Worm (Caenorhabditis elegans) whole organism, young adult: ENCODE data around the gene C30G12.6.

Source experiments
- B0336.3 ChIP-seq: fragments of 200-800 bp; sonication (Bioruptor generic); IDR thresholded peaks from 2 replicates; pipeline ENCODE4 v1.3.6; 2022; ENCODE audit warnings: missing genetic modification characterization, missing compliant biosample characterization
- D2030.7 ChIP-seq: fragments of 200-800 bp; sonication (Bioruptor generic); IDR thresholded peaks from 2 replicates; pipeline ENCODE4 v1.3.6; 2022; ENCODE audit warnings: missing genetic modification reagents, missing genetic modification characterization, missing compliant biosample characterization
- F23B12.7 ChIP-seq: sonication (generic microtip); optimal IDR thresholded peaks from 2 replicates; lab custom pipeline; 2017; ENCODE audit warnings: missing genetic modification characterization, mild to moderate bottlenecking, missing compliant biosample characterization, antibody characterized with exemption, moderate library complexity; ENCODE audit not compliant: insufficient read depth
- F33H1.4 ChIP-seq: fragments of 200-800 bp; sonication (Bioruptor generic); IDR thresholded peaks from 2 replicates; pipeline ENCODE4 v1.3.6; 2022; ENCODE audit warnings: missing genetic modification reagents, missing genetic modification characterization, missing compliant biosample characterization
- F37B4.10 ChIP-seq: fragments of 200-800 bp; sonication (Bioruptor generic); IDR thresholded peaks from 2 replicates; pipeline ENCODE4 v1.3.6; 2022; ENCODE audit warnings: missing genetic modification characterization, missing compliant biosample characterization
- K12H6.12 ChIP-seq: fragments of 200-800 bp; sonication (Bioruptor generic); optimal IDR thresholded peaks from 2 replicates; lab custom pipeline; 2018; ENCODE audit warnings: mild to moderate bottlenecking, missing genetic modification characterization, missing compliant biosample characterization
- Y53G8AR.9 ChIP-seq: fragments of 200-800 bp; sonication (Bioruptor generic); conservative IDR thresholded peaks from 2 replicates; pipeline ENCODE4 v1.3.6; 2022; ENCODE audit warnings: missing genetic modification reagents, missing genetic modification characterization, missing compliant biosample characterization
- Y67H2A.10 ChIP-seq: fragments of 200-800 bp; sonication (Bioruptor generic); conservative IDR thresholded peaks from 2 replicates; pipeline ENCODE4 v1.3.6; 2022; ENCODE audit warnings: missing genetic modification reagents, missing genetic modification characterization, missing compliant biosample characterization
- ZK185.1 ChIP-seq: sonication (generic microtip); optimal IDR thresholded peaks from 2 replicates; lab custom pipeline; 2016; ENCODE audit warnings: mild to moderate bottlenecking, missing genetic modification characterization, missing compliant biosample characterization; ENCODE audit not compliant: poor library complexity, severe bottlenecking
- aptf-2 ChIP-seq: fragments of 200-800 bp; sonication (Bioruptor generic); conservative IDR thresholded peaks from 2 replicates; pipeline ENCODE4 v1.3.6; 2022; ENCODE audit warnings: missing genetic modification reagents, missing genetic modification characterization, missing compliant biosample characterization
- athp-1 ChIP-seq: sonication (generic microtip); optimal IDR thresholded peaks from 2 replicates; lab custom pipeline; 2017; ENCODE audit warnings: mild to moderate bottlenecking, missing genetic modification characterization, missing compliant biosample characterization
- attf-5 ChIP-seq: fragments of 200-800 bp; sonication (Bioruptor generic); optimal IDR thresholded peaks from 2 replicates; lab custom pipeline; 2018; ENCODE audit warnings: mild to moderate bottlenecking, missing genetic modification characterization, missing compliant biosample characterization
- bed-1 ChIP-seq: fragments of 200-800 bp; sonication (Bioruptor generic); IDR thresholded peaks from 2 replicates; pipeline ENCODE4 v1.3.6; 2022; ENCODE audit warnings: missing genetic modification reagents, missing genetic modification characterization, missing compliant biosample characterization
- bed-2 ChIP-seq: fragments of 200-800 bp; sonication (Bioruptor generic); IDR thresholded peaks from 2 replicates; pipeline ENCODE4 v1.3.6; 2022; ENCODE audit warnings: missing genetic modification reagents, missing genetic modification characterization, missing compliant biosample characterization
- ccch-3 ChIP-seq: fragments of 200-800 bp; sonication (Bioruptor generic); optimal IDR thresholded peaks from 2 replicates; lab custom pipeline; 2018; ENCODE audit warnings: mild to moderate bottlenecking, missing genetic modification characterization, missing compliant biosample characterization
- ceh-100 ChIP-seq: fragments of 200-800 bp; sonication (Bioruptor generic); IDR thresholded peaks from 2 replicates; pipeline ENCODE4 v1.3.6; 2022; ENCODE audit warnings: missing genetic modification reagents, missing genetic modification characterization, missing compliant biosample characterization
- ceh-40 ChIP-seq: fragments of 200-800 bp; sonication (Bioruptor generic); IDR thresholded peaks from 2 replicates; pipeline ENCODE4 v1.3.6; 2022; ENCODE audit warnings: missing genetic modification characterization, missing compliant biosample characterization
- chd-7 ChIP-seq: sonication (generic microtip); optimal IDR thresholded peaks from 2 replicates; lab custom pipeline; 2016; ENCODE audit warnings: mild to moderate bottlenecking, missing genetic modification characterization, moderate library complexity, missing compliant biosample characterization
- die-1 ChIP-seq: sonication (generic microtip); optimal IDR thresholded peaks from 2 replicates; lab custom pipeline; 2016; ENCODE audit warnings: missing genotype, mild to moderate bottlenecking, missing genetic modification characterization, missing compliant biosample characterization
- dox-1 ChIP-seq: fragments of 200-800 bp; sonication (Bioruptor generic); IDR thresholded peaks from 2 replicates; pipeline ENCODE4 v1.3.6; 2022; ENCODE audit warnings: missing genetic modification reagents, missing genetic modification characterization, missing compliant biosample characterization
- dpff-1 ChIP-seq: sonication (generic microtip); optimal IDR thresholded peaks from 2 replicates; lab custom pipeline; 2017; ENCODE audit warnings: mild to moderate bottlenecking, missing genetic modification characterization, missing compliant biosample characterization
- ets-4 ChIP-seq: fragments of 200-800 bp; sonication (Bioruptor generic); optimal IDR thresholded peaks from 2 replicates; lab custom pipeline; 2018; ENCODE audit warnings: mild to moderate bottlenecking, missing genetic modification characterization, missing compliant biosample characterization
- hmg-20 ChIP-seq: fragments of 200-800 bp; sonication (Bioruptor generic); IDR thresholded peaks from 2 replicates; pipeline ENCODE4 v1.3.6; 2022; ENCODE audit warnings: missing genetic modification reagents, missing genetic modification characterization, missing compliant biosample characterization
- hsf-1 ChIP-seq: fragments of 200-800 bp; sonication (Bioruptor generic); IDR thresholded peaks from 2 replicates; pipeline ENCODE4 v1.3.6; 2022; ENCODE audit warnings: missing genetic modification reagents, missing genetic modification characterization, missing compliant biosample characterization
- lag-1 ChIP-seq: fragments of 200-800 bp; sonication (Bioruptor generic); IDR thresholded peaks from 2 replicates; pipeline ENCODE4 v1.3.6; 2022; ENCODE audit warnings: missing genetic modification reagents, missing genetic modification characterization, missing compliant biosample characterization
- lin-35 ChIP-seq, 3 experiments: fragments of 150-350 bp in 2 of 3; sonication (generic microtip) in 1 of 3; optimal IDR thresholded peaks; 2 replicates each; lab custom pipeline; 2014 to 2018; ENCODE audit warnings: missing biosample characterization in 3 of 3, missing genetic modification characterization in 3 of 3, missing genetic modification reagents in 3 of 3
- lin-54 ChIP-seq: fragments of 200-800 bp; sonication (Bioruptor generic); optimal IDR thresholded peaks from 2 replicates; lab custom pipeline; 2018; ENCODE audit warnings: mild to moderate bottlenecking, missing genetic modification characterization, missing compliant biosample characterization
- madf-10 ChIP-seq: sonication (generic microtip); optimal IDR thresholded peaks from 2 replicates; lab custom pipeline; 2016; ENCODE audit warnings: mild to moderate bottlenecking, missing genetic modification characterization, missing compliant biosample characterization
- madf-3 ChIP-seq: fragments of 200-800 bp; sonication (Bioruptor generic); IDR thresholded peaks from 2 replicates; pipeline ENCODE4 v1.3.6; 2022; ENCODE audit warnings: missing genetic modification reagents, missing genetic modification characterization, missing compliant biosample characterization
- nfya-1 ChIP-seq: sonication (generic microtip); optimal IDR thresholded peaks from 2 replicates; lab custom pipeline; 2017; ENCODE audit warnings: antibody characterized with exemption, missing compliant biosample characterization, missing genetic modification characterization, borderline replicate concordance; ENCODE audit not compliant: insufficient read depth
- nfyb-1 ChIP-seq: fragments of 200-800 bp; sonication (Bioruptor generic); IDR thresholded peaks from 2 replicates; pipeline ENCODE4 v1.3.6; 2022; ENCODE audit warnings: missing genetic modification reagents, missing genetic modification characterization, missing compliant biosample characterization
- nhr-179 ChIP-seq: sonication (generic microtip); optimal IDR thresholded peaks from 2 replicates; lab custom pipeline; 2016; ENCODE audit warnings: mild to moderate bottlenecking, missing genetic modification characterization, missing compliant biosample characterization
- nhr-27 ChIP-seq: fragments of 200-800 bp; sonication (Bioruptor generic); optimal IDR thresholded peaks from 2 replicates; lab custom pipeline; 2018; ENCODE audit warnings: mild to moderate bottlenecking, missing genetic modification characterization, moderate library complexity, missing compliant biosample characterization
- rcor-1 ChIP-seq: fragments of 200-800 bp; sonication (Bioruptor generic); IDR thresholded peaks from 2 replicates; pipeline ENCODE4 v1.3.6; 2022; ENCODE audit warnings: missing genetic modification reagents, missing genetic modification characterization, missing compliant biosample characterization
- repo-1 ChIP-seq: sonication (generic microtip); optimal IDR thresholded peaks from 2 replicates; lab custom pipeline; 2017; ENCODE audit warnings: mild to moderate bottlenecking, missing genetic modification characterization, missing compliant biosample characterization
- rpc-1 ChIP-seq, 2 experiments: fragments of 150-350 bp in 1 of 2; sonication (generic microtip) in 1 of 2; optimal IDR thresholded peaks; 2 replicates each; lab custom pipeline; 2014 to 2018; ENCODE audit warnings: missing biosample characterization in 1 of 2, missing genetic modification characterization in 1 of 2, missing genetic modification reagents in 1 of 2, missing genotype in 1 of 2
- sdz-38 ChIP-seq: sonication (generic microtip); optimal IDR thresholded peaks from 2 replicates; lab custom pipeline; 2016; ENCODE audit warnings: missing genotype, missing genetic modification characterization, missing compliant biosample characterization
- sea-2 ChIP-seq: fragments of 200-800 bp; sonication (Bioruptor generic); IDR thresholded peaks from 2 replicates; pipeline ENCODE4 v1.3.6; 2022; ENCODE audit warnings: missing genetic modification characterization, missing compliant biosample characterization
- snpc-1.3 ChIP-seq: sonication (generic microtip); optimal IDR thresholded peaks from 2 replicates; lab custom pipeline; 2017; ENCODE audit warnings: missing genetic modification characterization, mild to moderate bottlenecking, missing compliant biosample characterization, antibody characterized with exemption, moderate library complexity, missing genotype, missing genetic modification reagents; ENCODE audit not compliant: insufficient read depth
- somi-1 ChIP-seq: fragments of 200-800 bp; sonication (Bioruptor generic); optimal IDR thresholded peaks from 2 replicates; lab custom pipeline; 2018; ENCODE audit warnings: mild to moderate bottlenecking, missing genetic modification characterization, missing compliant biosample characterization
- tlf-1 ChIP-seq: fragments of 200-800 bp; sonication (Bioruptor generic); optimal IDR thresholded peaks from 2 replicates; lab custom pipeline; 2018; ENCODE audit warnings: mild to moderate bottlenecking, missing genetic modification characterization, missing compliant biosample characterization
- unc-62 ChIP-seq: fragments of 150-350 bp; optimal IDR thresholded peaks from 2 replicates; lab custom pipeline; 2014; ENCODE audit warnings: missing biosample characterization, missing genetic modification reagents, missing genetic modification characterization
- zim-3 ChIP-seq: sonication (generic microtip); optimal IDR thresholded peaks from 2 replicates; lab custom pipeline; 2017; ENCODE audit warnings: mild to moderate bottlenecking, missing genetic modification characterization, moderate library complexity, missing compliant biosample characterization
- ztf-18 ChIP-seq: sonication (generic microtip); optimal IDR thresholded peaks from 2 replicates; lab custom pipeline; 2016; ENCODE audit warnings: missing genotype, mild to moderate bottlenecking, missing genetic modification characterization, missing compliant biosample characterization
- ztf-25 ChIP-seq: fragments of 200-800 bp; sonication (Bioruptor generic); IDR thresholded peaks from 2 replicates; pipeline ENCODE4 v1.3.6; 2022; ENCODE audit warnings: missing genetic modification reagents, missing genetic modification characterization, missing compliant biosample characterization
- ztf-3 ChIP-seq: fragments of 200-800 bp; sonication (Bioruptor generic); optimal IDR thresholded peaks from 2 replicates; lab custom pipeline; 2018; ENCODE audit warnings: mild to moderate bottlenecking, missing genetic modification characterization, missing compliant biosample characterization

C30G12.6 gene

ce11 chrII:7323317-7323716 is 27.5 kb upstream of the C30G12.6 start:
- TF ChIP-seq chd-7 (tag; lab: Kevin White, UChicago) (no peak), lin-35 (GFP tag; optimal IDR thresholded peaks at IDR 0.05; lab: Kevin White, UChicago) (peak in 1 of 3 experiments; percentile 41), die-1 (tag; lab: Kevin White, UChicago) (no peak), rcor-1 (GFP tag; lab: Robert Waterston, UW) (0 out of 2 replicates have a peak, but pooled peaks have one; percentile 18), hsf-1 (GFP tag; lab: Robert Waterston, UW) (no peak), nfyb-1 (peak; percentile 55; the same call in 1 of the 2 replicates), bed-1 (GFP tag; lab: Robert Waterston, UW) (no peak)

- TF ChIP-seq ceh-40: no peak
- TF ChIP-seq zim-3 (tag; lab: Kevin White, UChicago): peak; percentile 86
- no peak for TF ChIP-seq madf-10 (tag; lab: Kevin White, UChicago)
- no peak for TF ChIP-seq nfya-1 (tag; lab: Kevin White, UChicago)
- TF ChIP-seq ets-4: no peak
- no peak for TF ChIP-seq dpff-1 (tag; lab: Kevin White, UChicago)
- no peak for TF ChIP-seq hmg-20 (GFP tag; lab: Robert Waterston, UW)
- TF ChIP-seq repo-1 (tag; lab: Kevin White, UChicago): peak; percentile 67
- no peak for TF ChIP-seq nhr-179 (tag; lab: Kevin White, UChicago)
- no peak for TF ChIP-seq D2030.7 (GFP tag; lab: Robert Waterston, UW)
- TF ChIP-seq sea-2 (GFP tag; lab: Robert Waterston, UW): no peak
- TF ChIP-seq F23B12.7 (tag; lab: Kevin White, UChicago): no peak
- TF ChIP-seq K12H6.12 (tag; lab: Kevin White, UChicago): peak; percentile 63
- TF ChIP-seq snpc-1.3 (tag; lab: Kevin White, UChicago): no peak
- TF ChIP-seq ztf-18: no peak
- no peak for TF ChIP-seq ZK185.1
- TF ChIP-seq aptf-2 (GFP tag; lab: Robert Waterston, UW): peak; percentile 53; the same call in 1 of the 2 replicates
- TF ChIP-seq nfyb-1: peak; percentile 51; the same call in 1 of the 2 replicates
- TF ChIP-seq madf-3 (GFP tag; lab: Robert Waterston, UW): 0 out of 2 replicates have a peak, but pooled peaks have one; percentile 19
- TF ChIP-seq bed-2: no peak
- TF ChIP-seq F37B4.10: no peak
- no peak for TF ChIP-seq dox-1 (GFP tag; lab: Robert Waterston, UW)
- no peak for TF ChIP-seq rpc-1 (optimal IDR thresholded peaks at IDR 0.05; lab: Kevin White, UChicago)
- no peak for TF ChIP-seq rpc-1 (tag; optimal IDR thresholded peaks at IDR 0.05; lab: Kevin White, UChicago)
- TF ChIP-seq lin-54 (GFP tag; lab: Kevin White, UChicago): no peak
- TF ChIP-seq lin-35 (GFP tag; optimal IDR thresholded peaks at IDR 0.05; lab: Kevin White, UChicago): peak in 1 of 3 experiments; percentile 14
- TF ChIP-seq bed-1 (GFP tag; lab: Robert Waterston, UW): no peak
- TF ChIP-seq nhr-27 (tag; lab: Kevin White, UChicago): no peak
- peak; percentile 62 for TF ChIP-seq athp-1 (tag; lab: Kevin White, UChicago)
- no peak for TF ChIP-seq ztf-3
- TF ChIP-seq lag-1: no peak
- TF ChIP-seq F33H1.4 (GFP tag; lab: Robert Waterston, UW): no peak
- 0 out of 2 replicates have a peak, but pooled peaks have one; percentile 23 for TF ChIP-seq B0336.3 (GFP tag; lab: Robert Waterston, UW)
- no peak for TF ChIP-seq unc-62 (GFP tag; lab: Kevin White, UChicago)
- no peak for TF ChIP-seq ccch-3 (GFP tag; lab: Kevin White, UChicago)
- peak; percentile 46; the same call in 1 of the 2 replicates for TF ChIP-seq ceh-100 (GFP tag; lab: Robert Waterston, UW)
- no peak for TF ChIP-seq Y53G8AR.9
- 0 out of 2 replicates have a peak, but pooled peaks have one; percentile 23 for TF ChIP-seq ztf-25 (GFP tag; lab: Robert Waterston, UW)
- no peak for TF ChIP-seq Y67H2A.10 (GFP tag; lab: Robert Waterston, UW)
- no peak for TF ChIP-seq somi-1 (GFP tag; lab: Kevin White, UChicago)
- no peak for TF ChIP-seq sdz-38 (tag; lab: Kevin White, UChicago)
- peak; percentile 42 for TF ChIP-seq attf-5 (GFP tag; lab: Kevin White, UChicago)
- TF ChIP-seq tlf-1 (GFP tag; lab: Kevin White, UChicago): no peak
These were observed 23.7 kb upstream of the C30G12.6 start for ce11 chrII:7319471-7319870.
